Worm (Caenorhabditis elegans) whole organism, midembryonic: ENCODE measurements around the gene nra-1.

Source experiments
- cog-1 ChIP-seq: sonication (generic microtip); optimal IDR thresholded peaks from 2 replicates; lab custom pipeline; 2016; ENCODE audit warnings: missing genetic modification characterization, missing compliant biosample characterization
- klf-2 ChIP-seq: fragments of 200-800 bp; sonication (Bioruptor generic); conservative IDR thresholded peaks from 2 replicates; pipeline ENCODE4 v1.3.6; 2022; ENCODE audit warnings: missing genetic modification reagents, missing genetic modification characterization, missing compliant biosample characterization

DNA sequence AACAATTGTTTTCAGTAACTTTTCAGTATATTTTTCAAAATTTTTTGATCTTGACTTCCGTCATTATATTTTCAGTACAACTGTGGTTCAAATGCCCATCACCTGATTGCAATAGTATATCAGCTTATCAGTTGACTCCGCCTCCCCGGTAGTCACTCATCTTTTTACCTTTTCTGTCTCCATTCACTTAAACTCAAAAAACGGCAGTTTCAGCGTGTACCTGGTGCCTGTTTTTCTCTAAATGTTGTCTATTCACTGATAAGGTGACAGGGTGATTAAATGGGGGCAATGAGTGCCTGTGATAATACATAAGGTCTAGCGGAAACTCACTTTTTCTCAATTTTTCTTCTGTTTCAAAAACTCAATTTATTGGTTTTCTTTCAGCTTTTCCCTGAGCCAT is 38.8 kb downstream of the nra-1 start, which contains the start of gene ZK550.2:
- TF ChIP-seq klf-2 (GFP tag; lab: Robert Waterston, UW) (no peak), cog-1 (tag; lab: Kevin White, UChicago) (no peak)
